Worm (Caenorhabditis elegans): Measurements from ENCODE around the gene C33F10.12.

ce11 chrII:4822610-4823009, 14.9 kb downstream of the C33F10.12 start:
- TF ChIP-seq fkh-6 (tag; optimal IDR thresholded peaks at IDR 0.05) (no peak), mec-3 (tag; optimal IDR thresholded peaks at IDR 0.05; ENCODE audit: borderline replicate concordance) (no peak), hlh-15 (tag; optimal IDR thresholded peaks at IDR 0.05) (no peak), pha-4 (tag; optimal IDR thresholded peaks at IDR 0.05) (no peak), unc-86 (tag; optimal IDR thresholded peaks at IDR 0.05) (no peak), pag-3 (tag; optimal IDR thresholded peaks at IDR 0.05; ENCODE audit: borderline replicate concordance) (no peak), odd-2 (tag; optimal IDR thresholded peaks at IDR 0.05) (no peak), elt-4 (tag; optimal IDR thresholded peaks at IDR 0.05) (no peak), ahr-1 (tag; optimal IDR thresholded peaks at IDR 0.05) (no peak), nfya-1 (tag; optimal IDR thresholded peaks at IDR 0.05) (no peak), syd-9 (tag; optimal IDR thresholded peaks at IDR 0.05) (no peak)
